Fruit fly (Drosophila melanogaster) whole organism, wandering third instar larva: Measurements from ENCODE around the gene Spt7.

ENCODE experiments used
- Abd-B ChIP-seq: fragments of >200 bp; optimal IDR thresholded peaks from 2 replicates; lab custom pipeline; 2017; ENCODE audit warnings: missing biosample characterization, missing genetic modification characterization
- CG32264 ChIP-seq: fragments of 200-800 bp; sonication (Bioruptor generic); optimal IDR thresholded peaks from 2 replicates; lab custom pipeline; 2016; ENCODE audit warnings: missing biosample characterization, missing genetic modification characterization
- CG9705 ChIP-seq: fragments of 200-800 bp; sonication (Bioruptor generic); optimal IDR thresholded peaks from 2 replicates; lab custom pipeline; 2018; ENCODE audit warnings: missing biosample characterization, mild to moderate bottlenecking, missing genetic modification characterization
- Dfd ChIP-seq: fragments of >200 bp; optimal IDR thresholded peaks from 2 replicates; lab custom pipeline; 2017; ENCODE audit warnings: missing biosample characterization, missing genetic modification characterization
- Dif ChIP-seq: fragments of 200-275, 200-300 bp; sonication (Bioruptor generic); optimal IDR thresholded peaks from 2 replicates; lab custom pipeline; 2018; ENCODE audit warnings: missing biosample characterization, missing genetic modification characterization; ENCODE audit not compliant: partially characterized antibody
- GATAd ChIP-seq: sonication (Bioruptor generic); optimal IDR thresholded peaks from 2 replicates; lab custom pipeline; 2016; ENCODE audit warnings: missing biosample characterization, missing genetic modification characterization
- HLH106 ChIP-seq: fragments of 200-800 bp; optimal IDR thresholded peaks from 3 replicates; lab custom pipeline; 2019; ENCODE audit warnings: missing biosample characterization, mild to moderate bottlenecking, missing genetic modification characterization, moderate library complexity
- Hnf4 ChIP-seq: fragments of 200-800 bp; sonication (Bioruptor generic); optimal IDR thresholded peaks from 2 replicates; lab custom pipeline; 2016; ENCODE audit warnings: missing biosample characterization, mild to moderate bottlenecking, missing genetic modification characterization
- Hr78 ChIP-seq: fragments of >200 bp; optimal IDR thresholded peaks from 2 replicates; lab custom pipeline; 2017; ENCODE audit warnings: missing biosample characterization, missing genetic modification characterization
- Hr83 ChIP-seq: fragments of 200-300 bp; sonication (Bioruptor generic); optimal IDR thresholded peaks from 2 replicates; lab custom pipeline; 2016; ENCODE audit warnings: missing biosample characterization, mild to moderate bottlenecking, missing genetic modification characterization, moderate library complexity; ENCODE audit not compliant: poor library complexity, severe bottlenecking
- Jra ChIP-seq: sonication (Bioruptor generic); optimal IDR thresholded peaks from 2 replicates; lab custom pipeline; 2016; ENCODE audit warnings: missing biosample characterization, missing genetic modification characterization
- Myc ChIP-seq: fragments of >200 bp; optimal IDR thresholded peaks from 2 replicates; lab custom pipeline; 2017
- N ChIP-seq: fragments of >200 bp; optimal IDR thresholded peaks from 2 replicates; lab custom pipeline; 2018; ENCODE audit warnings: missing biosample characterization, missing external identifiers, missing genetic modification characterization
- OdsH ChIP-seq: fragments of 200-800 bp; sonication (Bioruptor generic); optimal IDR thresholded peaks from 2 replicates; lab custom pipeline; 2016; ENCODE audit warnings: missing biosample characterization, mild to moderate bottlenecking, missing genetic modification characterization
- Rel ChIP-seq, 2 experiments: fragments of 200-800 bp; sonication (Bioruptor generic) in 1 of 2; optimal IDR thresholded peaks; 2 replicates in 1 of 2; 3 replicates in 1 of 2; lab custom pipeline; 2016 to 2019; ENCODE audit warnings: mild to moderate bottlenecking in 2 of 2, missing biosample characterization in 2 of 2, missing genetic modification characterization in 2 of 2, moderate library complexity in 1 of 2
- Sp1 ChIP-seq: fragments of 200-800 bp; sonication (Bioruptor generic); optimal IDR thresholded peaks from 3 replicates; lab custom pipeline; 2019; ENCODE audit warnings: missing biosample characterization, mild to moderate bottlenecking, missing genetic modification characterization, moderate library complexity
- Vsx2 ChIP-seq: fragments of 200-300, 225-300 bp; sonication (Bioruptor generic); optimal IDR thresholded peaks from 2 replicates; lab custom pipeline; 2018; ENCODE audit warnings: missing biosample characterization, missing genetic modification characterization; ENCODE audit not compliant: partially characterized antibody
- br ChIP-seq: fragments of 200-800 bp; sonication (Bioruptor generic); optimal IDR thresholded peaks from 2 replicates; lab custom pipeline; 2016; ENCODE audit warnings: missing biosample characterization, missing genetic modification characterization
- brk ChIP-seq: fragments of 200-800 bp; sonication (Bioruptor generic); optimal IDR thresholded peaks from 2 replicates; lab custom pipeline; 2016; ENCODE audit warnings: missing biosample characterization, mild to moderate bottlenecking, missing genetic modification characterization
- dmrt93B ChIP-seq: fragments of 200-800 bp; sonication (Bioruptor generic); optimal IDR thresholded peaks from 2 replicates; lab custom pipeline; 2018; ENCODE audit warnings: missing biosample characterization, mild to moderate bottlenecking, missing genetic modification characterization
- dsf ChIP-seq: sonication (Bioruptor generic); optimal IDR thresholded peaks from 2 replicates; lab custom pipeline; 2016; ENCODE audit warnings: missing biosample characterization, missing genetic modification characterization, borderline replicate concordance
- ey ChIP-seq: fragments of 200-800 bp; sonication (Bioruptor generic); optimal IDR thresholded peaks from 2 replicates; lab custom pipeline; 2016; ENCODE audit warnings: missing biosample characterization, missing genetic modification characterization
- foxo ChIP-seq, 2 experiments: fragments of 200-800 bp; sonication (Bioruptor generic); optimal IDR thresholded peaks; 2 replicates in 1 of 2; 3 replicates in 1 of 2; lab custom pipeline; 2016 to 2017; ENCODE audit warnings: missing biosample characterization in 2 of 2, missing genetic modification characterization in 2 of 2
- fru ChIP-seq: fragments of 200-800 bp; sonication (Bioruptor generic); optimal IDR thresholded peaks from 3 replicates; lab custom pipeline; 2016; ENCODE audit warnings: missing biosample characterization, mild to moderate bottlenecking, missing genetic modification characterization
- h ChIP-seq: fragments of 200-800 bp; sonication (Bioruptor generic); optimal IDR thresholded peaks from 3 replicates; lab custom pipeline; 2016; ENCODE audit warnings: missing biosample characterization, mild to moderate bottlenecking, missing genetic modification characterization
- jim ChIP-seq: fragments of 175-275, 200-325 bp; sonication (Bioruptor generic); optimal IDR thresholded peaks from 2 replicates; lab custom pipeline; 2016; ENCODE audit warnings: missing biosample characterization, mild to moderate bottlenecking, missing genetic modification characterization
- lola ChIP-seq: fragments of >200 bp; optimal IDR thresholded peaks from 2 replicates; lab custom pipeline; 2017; ENCODE audit warnings: missing biosample characterization, missing genetic modification characterization
- pan ChIP-seq: fragments of >200 bp; optimal IDR thresholded peaks from 2 replicates; lab custom pipeline; 2017
- psq ChIP-seq: fragments of 200-800 bp; sonication (Bioruptor generic); optimal IDR thresholded peaks from 3 replicates; lab custom pipeline; 2017; ENCODE audit warnings: missing biosample characterization, mild to moderate bottlenecking, missing genetic modification characterization, moderate library complexity
- rgr ChIP-seq: fragments of 200-800 bp; sonication (Bioruptor generic); optimal IDR thresholded peaks from 3 replicates; lab custom pipeline; 2016; ENCODE audit warnings: missing biosample characterization, mild to moderate bottlenecking, missing genetic modification characterization
- sage ChIP-seq: fragments of 200-800 bp; sonication (Bioruptor generic); optimal IDR thresholded peaks from 2 replicates; lab custom pipeline; 2016; ENCODE audit warnings: missing biosample characterization, mild to moderate bottlenecking, missing genetic modification characterization
- sv ChIP-seq: fragments of 200-800 bp; sonication (Bioruptor generic); optimal IDR thresholded peaks from 3 replicates; lab custom pipeline; 2016; ENCODE audit warnings: missing biosample characterization, missing genetic modification characterization
- tai ChIP-seq: sonication (Bioruptor generic); optimal IDR thresholded peaks from 2 replicates; lab custom pipeline; 2016; ENCODE audit warnings: missing biosample characterization, missing genetic modification characterization
- usp ChIP-seq: fragments of >200 bp; optimal IDR thresholded peaks from 2 replicates; lab custom pipeline; 2017; ENCODE audit warnings: missing biosample characterization, missing genetic modification characterization
- woc ChIP-seq: sonication (Bioruptor generic); optimal IDR thresholded peaks from 2 replicates; lab custom pipeline; 2016; ENCODE audit warnings: missing biosample characterization, mild to moderate bottlenecking, missing genetic modification characterization

The Spt7 gene

dm6 chrX:17814783-17815182, 35.5 kb upstream of the Spt7 start:
- TF ChIP-seq Hr78 (GFP tag; lab: Kevin White, UChicago) (no peak), N (GFP tag; lab: Kevin White, UChicago) (no peak), ey (GFP tag; lab: Kevin White, UChicago) (peak; percentile 72), dmrt93B (GFP tag; lab: Kevin White, UChicago) (peak; percentile 37), woc (GFP tag; lab: Kevin White, UChicago) (peak; percentile 33), HLH106 (tag; lab: Kevin White, UChicago) (peak; percentile 68), h (GFP tag; lab: Kevin White, UChicago) (peak; percentile 70), Sp1 (GFP tag; lab: Kevin White, UChicago) (peak; percentile 71), fru (peak; percentile 68), br (GFP tag; lab: Kevin White, UChicago) (peak; percentile 62), rgr (GFP tag; lab: Kevin White, UChicago) (peak; percentile 65), Dif (no peak), Hnf4 (GFP tag; lab: Kevin White, UChicago) (peak; percentile 72), psq (GFP tag; lab: Kevin White, UChicago) (peak; percentile 50), Jra (GFP tag; lab: Kevin White, UChicago) (peak; percentile 57), dsf (GFP tag; lab: Kevin White, UChicago) (no peak), sage (no peak), brk (GFP tag; lab: Kevin White, UChicago) (peak; percentile 59), tai (GFP tag; lab: Kevin White, UChicago) (no peak), OdsH (GFP tag; lab: Kevin White, UChicago) (peak; percentile 85), foxo (GFP tag; optimal IDR thresholded peaks at IDR 0.05; lab: Kevin White, UChicago) (peak in 1 of 2 experiments; percentile 66)

- TF ChIP-seq ey (GFP tag; lab: Kevin White, UChicago) = peak; percentile 44
- TF ChIP-seq Jra (GFP tag; lab: Kevin White, UChicago) = no peak
- peak in 1 of 2 experiments; percentile 45 for TF ChIP-seq foxo (GFP tag; optimal IDR thresholded peaks at IDR 0.05; lab: Kevin White, UChicago)
- no peak for TF ChIP-seq Dif
- TF ChIP-seq fru = peak; percentile 40
- TF ChIP-seq h (GFP tag; lab: Kevin White, UChicago) = peak; percentile 54
- peak; percentile 31 for TF ChIP-seq psq (GFP tag; lab: Kevin White, UChicago)
- TF ChIP-seq dmrt93B (GFP tag; lab: Kevin White, UChicago) = peak; percentile 15
- peak; percentile 3 for TF ChIP-seq br (GFP tag; lab: Kevin White, UChicago)
- TF ChIP-seq Sp1 (GFP tag; lab: Kevin White, UChicago) = peak; percentile 68
- TF ChIP-seq woc (GFP tag; lab: Kevin White, UChicago) = peak; percentile 45
- peak; percentile 58 for TF ChIP-seq HLH106 (tag; lab: Kevin White, UChicago)
- TF ChIP-seq OdsH (GFP tag; lab: Kevin White, UChicago) = peak; percentile 78
- TF ChIP-seq rgr (GFP tag; lab: Kevin White, UChicago) = peak; percentile 3
- no peak for TF ChIP-seq Hr83
- TF ChIP-seq Hnf4 (GFP tag; lab: Kevin White, UChicago) = peak; percentile 21
- no peak for TF ChIP-seq Vsx2
These were observed 33.8 kb upstream of the Spt7 start for dm6 chrX:17816437-17816836.

- no peak for TF ChIP-seq Myc (lab: Kevin White, UChicago)
- TF ChIP-seq sv = no peak
- TF ChIP-seq Vsx2 = no peak
- TF ChIP-seq OdsH (GFP tag; lab: Kevin White, UChicago) = no peak
- TF ChIP-seq fru = no peak
- TF ChIP-seq sage = no peak
- TF ChIP-seq woc (GFP tag; lab: Kevin White, UChicago) = no peak
These were observed 30.6 kb upstream of the Spt7 start, which contains the start of gene CG12986 for dm6 chrX:17819635-17820139. CG12986 (minus strand) TSS chrX:17819685.

dm6 chrX:17820252-17820651, 30.0 kb upstream of the Spt7 start:
- TF ChIP-seq jim (no peak), rgr (GFP tag; lab: Kevin White, UChicago) (peak; percentile 30), sage (no peak), br (GFP tag; lab: Kevin White, UChicago) (no peak), Jra (GFP tag; lab: Kevin White, UChicago) (no peak), lola (no peak), usp (no peak), OdsH (GFP tag; lab: Kevin White, UChicago) (peak; percentile 53), CG32264 (GFP tag; lab: Kevin White, UChicago) (no peak), Hr78 (GFP tag; lab: Kevin White, UChicago) (no peak), Rel (GFP tag; optimal IDR thresholded peaks at IDR 0.05; lab: Kevin White, UChicago) (no peak), Rel (tag; optimal IDR thresholded peaks at IDR 0.05; lab: Kevin White, UChicago) (no peak), tai (GFP tag; lab: Kevin White, UChicago) (no peak), Dfd (no peak), Hnf4 (GFP tag; lab: Kevin White, UChicago) (peak; percentile 34), brk (GFP tag; lab: Kevin White, UChicago) (no peak), Myc (lab: Kevin White, UChicago) (no peak), HLH106 (tag; lab: Kevin White, UChicago) (peak; percentile 43), Hr83 (no peak), dmrt93B (GFP tag; lab: Kevin White, UChicago) (no peak), h (GFP tag; lab: Kevin White, UChicago) (peak; percentile 22), fru (peak; percentile 18), foxo (GFP tag; optimal IDR thresholded peaks at IDR 0.05; lab: Kevin White, UChicago) (peak in 1 of 2 experiments; percentile 49), GATAd (GFP tag; lab: Kevin White, UChicago) (no peak), Vsx2 (no peak), ey (GFP tag; lab: Kevin White, UChicago) (peak; percentile 9), dsf (GFP tag; lab: Kevin White, UChicago) (no peak), psq (GFP tag; lab: Kevin White, UChicago) (peak; percentile 20), CG9705 (no peak), Abd-B (no peak), woc (GFP tag; lab: Kevin White, UChicago) (no peak), Dif (no peak), pan (lab: Kevin White, UChicago) (no peak)
- TF ChIP-seq, all 38 proteins: peak for 9
